Worm (Caenorhabditis elegans) whole organism, late embryonic: ENCODE measurements around the gene F59A6.4.

ENCODE experiments used
- C38D4.7 ChIP-seq: fragments of 200-800 bp; sonication (Bioruptor generic); optimal IDR thresholded peaks from 2 replicates; lab custom pipeline; 2018; ENCODE audit warnings: mild to moderate bottlenecking, missing genetic modification characterization, moderate library complexity, missing compliant biosample characterization
- F13H6.1 ChIP-seq: sonication (generic microtip); optimal IDR thresholded peaks from 2 replicates; lab custom pipeline; 2016; ENCODE audit warnings: missing genetic modification characterization, missing compliant biosample characterization
- K09A11.1 ChIP-seq: sonication (generic microtip); optimal IDR thresholded peaks from 2 replicates; lab custom pipeline; 2017; ENCODE audit warnings: antibody characterized with exemption, mild to moderate bottlenecking, missing genetic modification characterization, missing compliant biosample characterization; ENCODE audit not compliant: insufficient read depth
- T23F11.4 ChIP-seq: fragments of 200-800 bp; sonication (Bioruptor generic); optimal IDR thresholded peaks from 2 replicates; lab custom pipeline; 2018; ENCODE audit warnings: mild to moderate bottlenecking, missing genetic modification characterization, missing compliant biosample characterization
- Y22D7AL.16 ChIP-seq: sonication (generic microtip); optimal IDR thresholded peaks from 2 replicates; lab custom pipeline; 2016; ENCODE audit warnings: missing genetic modification characterization, missing compliant biosample characterization
- ahr-1 ChIP-seq: sonication (generic microtip); optimal IDR thresholded peaks from 2 replicates; lab custom pipeline; 2016; ENCODE audit warnings: missing genetic modification characterization, missing compliant biosample characterization
- ama-1 ChIP-seq: fragments of 150-350 bp; optimal IDR thresholded peaks from 2 replicates; lab custom pipeline; 2014
- ceh-19 ChIP-seq: fragments of 200-800 bp; sonication (Bioruptor generic); optimal IDR thresholded peaks from 2 replicates; lab custom pipeline; 2018; ENCODE audit warnings: mild to moderate bottlenecking, missing genetic modification characterization, missing compliant biosample characterization
- ceh-2 ChIP-seq: sonication (generic microtip); optimal IDR thresholded peaks from 2 replicates; lab custom pipeline; 2016; ENCODE audit warnings: missing genotype, missing genetic modification characterization, missing compliant biosample characterization
- ceh-24 ChIP-seq: sonication (generic microtip); optimal IDR thresholded peaks from 2 replicates; lab custom pipeline; 2016; ENCODE audit warnings: mild to moderate bottlenecking, missing genetic modification characterization, missing compliant biosample characterization
- ceh-30 ChIP-seq: fragments of 150-350 bp; optimal IDR thresholded peaks from 2 replicates; lab custom pipeline; 2014; ENCODE audit warnings: missing biosample characterization, missing genetic modification characterization
- ceh-34 ChIP-seq: sonication (generic microtip); optimal IDR thresholded peaks from 2 replicates; lab custom pipeline; 2016; ENCODE audit warnings: mild to moderate bottlenecking, missing genetic modification characterization, missing compliant biosample characterization
- ceh-6 ChIP-seq: fragments of 200-800 bp; sonication (Bioruptor generic); optimal IDR thresholded peaks from 2 replicates; lab custom pipeline; 2018; ENCODE audit warnings: mild to moderate bottlenecking, missing genetic modification characterization, missing compliant biosample characterization
- che-1 ChIP-seq: sonication (generic microtip); optimal IDR thresholded peaks from 2 replicates; lab custom pipeline; 2016; ENCODE audit warnings: mild to moderate bottlenecking, missing genetic modification characterization, missing compliant biosample characterization
- dmd-4 ChIP-seq: sonication (generic microtip); optimal IDR thresholded peaks from 2 replicates; lab custom pipeline; 2016; ENCODE audit warnings: borderline replicate concordance, missing genetic modification characterization, missing compliant biosample characterization
- dve-1 ChIP-seq: sonication (generic microtip); optimal IDR thresholded peaks from 2 replicates; lab custom pipeline; 2017; ENCODE audit warnings: antibody characterized with exemption, mild to moderate bottlenecking, missing genetic modification characterization, missing compliant biosample characterization
- elt-2 ChIP-seq: sonication (generic microtip); optimal IDR thresholded peaks from 2 replicates; lab custom pipeline; 2016; ENCODE audit warnings: missing genetic modification reagents, missing genetic modification characterization, missing compliant biosample characterization
- elt-4 ChIP-seq: sonication (generic microtip); optimal IDR thresholded peaks from 2 replicates; lab custom pipeline; 2016; ENCODE audit warnings: missing genetic modification characterization, missing compliant biosample characterization
- eyg-1 ChIP-seq: sonication (generic microtip); optimal IDR thresholded peaks from 2 replicates; lab custom pipeline; 2016; ENCODE audit warnings: missing genotype, missing genetic modification characterization, missing compliant biosample characterization
- fax-1 ChIP-seq: sonication (generic microtip); optimal IDR thresholded peaks from 2 replicates; lab custom pipeline; 2016; ENCODE audit warnings: missing genotype, missing genetic modification characterization, missing compliant biosample characterization
- gmeb-2 ChIP-seq: sonication (generic microtip); optimal IDR thresholded peaks from 2 replicates; lab custom pipeline; 2016; ENCODE audit warnings: missing genetic modification characterization, inconsistent platforms, missing compliant biosample characterization
- hlh-13 ChIP-seq: fragments of 200-800 bp; sonication (Bioruptor generic); optimal IDR thresholded peaks from 2 replicates; lab custom pipeline; 2018; ENCODE audit warnings: mild to moderate bottlenecking, missing genetic modification characterization, missing compliant biosample characterization
- hlh-30 ChIP-seq: sonication (generic microtip); optimal IDR thresholded peaks from 2 replicates; lab custom pipeline; 2017; ENCODE audit warnings: antibody characterized with exemption, missing genetic modification characterization, missing compliant biosample characterization; ENCODE audit not compliant: insufficient read depth
- hlh-6 ChIP-seq: sonication (generic microtip); optimal IDR thresholded peaks from 2 replicates; lab custom pipeline; 2016; ENCODE audit warnings: missing genotype, missing genetic modification characterization, missing compliant biosample characterization
- lin-11 ChIP-seq: fragments of 200-800 bp; sonication (Bioruptor generic); optimal IDR thresholded peaks from 2 replicates; lab custom pipeline; 2018; ENCODE audit warnings: mild to moderate bottlenecking, missing genetic modification characterization, missing compliant biosample characterization
- madf-2 ChIP-seq: sonication (generic microtip); optimal IDR thresholded peaks from 2 replicates; lab custom pipeline; 2017; ENCODE audit warnings: missing genetic modification characterization, missing compliant biosample characterization
- mec-3 ChIP-seq: sonication (generic microtip); optimal IDR thresholded peaks from 2 replicates; lab custom pipeline; 2016; ENCODE audit warnings: borderline replicate concordance, missing genetic modification characterization, missing compliant biosample characterization
- nhr-11 ChIP-seq: fragments of 150-350 bp; optimal IDR thresholded peaks from 2 replicates; lab custom pipeline; 2014; ENCODE audit warnings: missing biosample characterization, missing genetic modification characterization
- nhr-232 ChIP-seq: sonication (generic microtip); optimal IDR thresholded peaks from 2 replicates; lab custom pipeline; 2016; ENCODE audit warnings: missing genetic modification characterization, missing compliant biosample characterization
- npax-4 ChIP-seq: sonication (generic microtip); optimal IDR thresholded peaks from 2 replicates; lab custom pipeline; 2016; ENCODE audit warnings: missing genetic modification characterization, missing compliant biosample characterization
- odd-2 ChIP-seq: sonication (generic microtip); optimal IDR thresholded peaks from 2 replicates; lab custom pipeline; 2017; ENCODE audit warnings: antibody characterized with exemption, mild to moderate bottlenecking, missing genetic modification characterization, missing compliant biosample characterization
- pax-1 ChIP-seq: fragments of 150-350 bp; optimal IDR thresholded peaks from 2 replicates; lab custom pipeline; 2014; ENCODE audit warnings: missing biosample characterization, missing genetic modification characterization
- pha-2 ChIP-seq: sonication (generic microtip); optimal IDR thresholded peaks from 2 replicates; lab custom pipeline; 2017; ENCODE audit warnings: mild to moderate bottlenecking, missing genetic modification characterization, missing compliant biosample characterization
- pha-4 ChIP-seq: fragments of 150-350 bp; optimal IDR thresholded peaks from 2 replicates; lab custom pipeline; 2018; ENCODE audit warnings: missing biosample characterization, missing genetic modification reagents, missing genetic modification characterization
- ref-2 ChIP-seq: sonication (generic microtip); optimal IDR thresholded peaks from 2 replicates; lab custom pipeline; 2016; ENCODE audit warnings: missing genetic modification characterization, missing compliant biosample characterization
- sdc-2 ChIP-seq: sonication (generic microtip); optimal IDR thresholded peaks from 2 replicates; lab custom pipeline; 2016; ENCODE audit warnings: missing genotype, missing genetic modification characterization, missing compliant biosample characterization
- sox-2 ChIP-seq: fragments of 200-800 bp; sonication (Bioruptor generic); IDR thresholded peaks from 2 replicates; pipeline ENCODE4 v1.3.6; 2022; ENCODE audit warnings: missing genetic modification reagents, missing genetic modification characterization, missing compliant biosample characterization
- sox-4 ChIP-seq: sonication (generic microtip); optimal IDR thresholded peaks from 2 replicates; lab custom pipeline; 2017; ENCODE audit warnings: mild to moderate bottlenecking, missing genetic modification characterization, inconsistent platforms, missing compliant biosample characterization
- syd-9 ChIP-seq: sonication (generic microtip); optimal IDR thresholded peaks from 2 replicates; lab custom pipeline; 2016; ENCODE audit warnings: mild to moderate bottlenecking, missing genetic modification characterization, moderate library complexity, missing compliant biosample characterization
- tbx-7 ChIP-seq: sonication (generic microtip); optimal IDR thresholded peaks from 2 replicates; lab custom pipeline; 2016; ENCODE audit warnings: missing genotype, missing genetic modification characterization, missing compliant biosample characterization
- ttx-3 ChIP-seq: sonication (generic microtip); optimal IDR thresholded peaks from 2 replicates; lab custom pipeline; 2016; ENCODE audit warnings: missing genetic modification reagents, missing genetic modification characterization, missing compliant biosample characterization
- unc-3 ChIP-seq, 2 experiments: fragments of 200-800 bp in 1 of 2; sonication (Bioruptor generic) in 1 of 2; sonication (generic microtip) in 1 of 2; conservative IDR thresholded peaks in 1 of 2; optimal IDR thresholded peaks in 1 of 2; 2 replicates each; pipeline versions ENCODE4 v1.3.6 to Lab custom; 2016 to 2022; ENCODE audit warnings: missing compliant biosample characterization in 2 of 2, missing genetic modification characterization in 2 of 2, missing genetic modification reagents in 1 of 2
- unc-42 ChIP-seq: sonication (generic microtip); optimal IDR thresholded peaks from 2 replicates; lab custom pipeline; 2016; ENCODE audit warnings: missing genotype, missing genetic modification characterization, missing compliant biosample characterization
- unc-55 ChIP-seq: sonication (generic microtip); optimal IDR thresholded peaks from 2 replicates; lab custom pipeline; 2017; ENCODE audit warnings: missing biosample characterization, missing genetic modification reagents, missing genetic modification characterization
- zip-5 ChIP-seq: sonication (generic microtip); optimal IDR thresholded peaks from 2 replicates; lab custom pipeline; 2016; ENCODE audit warnings: missing genetic modification characterization, missing compliant biosample characterization
- ztf-16 ChIP-seq: sonication (generic microtip); optimal IDR thresholded peaks from 2 replicates; lab custom pipeline; 2017; ENCODE audit warnings: missing genetic modification characterization, missing compliant biosample characterization

F59A6.4 gene

DNA sequence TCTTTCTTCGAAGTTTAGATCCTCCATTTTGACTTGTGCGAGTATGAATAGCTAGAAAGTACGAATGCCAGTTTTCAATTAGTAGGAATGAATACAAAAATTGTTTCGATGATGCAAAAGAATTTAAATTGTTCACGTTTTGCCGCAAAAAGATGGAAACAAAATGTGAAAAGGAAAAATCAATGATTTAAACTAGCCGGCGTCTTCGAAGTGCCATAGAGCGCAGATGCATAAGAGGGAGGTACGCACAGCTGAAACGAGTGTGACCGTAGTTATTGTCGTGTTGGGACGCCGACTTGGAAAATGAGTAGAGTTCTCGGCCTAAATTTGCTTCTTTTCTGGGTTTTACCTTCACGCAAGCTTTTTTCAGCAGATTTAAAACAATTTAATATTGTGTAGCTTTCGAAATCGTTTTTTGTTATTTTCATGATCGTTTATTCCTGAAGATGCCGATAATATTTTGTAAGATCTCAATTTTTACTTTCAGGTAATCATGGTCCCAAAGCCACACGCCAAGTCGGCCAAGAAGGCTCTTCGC, 50.3 kb downstream of the F59A6.4 start, which contains the start of the genes ify-1 and rpl-22 (continued):
- TF ChIP-seq unc-55 = peak; percentile 71
- no peak for TF ChIP-seq sox-2 (GFP tag; lab: Robert Waterston, UW)
- no peak for TF ChIP-seq gmeb-2 (tag; lab: Kevin White, UChicago)
- peak; percentile 20 for TF ChIP-seq ceh-19
- TF ChIP-seq syd-9 (tag; lab: Kevin White, UChicago) = no peak
- peak; percentile 34 for TF ChIP-seq sdc-2 (tag; lab: Kevin White, UChicago)
- peak; percentile 71 for TF ChIP-seq hlh-30 (tag; lab: Kevin White, UChicago)
- peak; percentile 16 for TF ChIP-seq ceh-2 (tag; lab: Kevin White, UChicago)
- peak; percentile 4 for TF ChIP-seq K09A11.1 (tag; lab: Kevin White, UChicago)
- peak; percentile 33 for TF ChIP-seq ztf-16 (tag; lab: Kevin White, UChicago)
- TF ChIP-seq tbx-7 (tag; lab: Kevin White, UChicago) = no peak
- peak; percentile 22 for TF ChIP-seq fax-1 (tag; lab: Kevin White, UChicago)
- no peak for TF ChIP-seq lin-11 (tag; lab: Kevin White, UChicago)
- TF ChIP-seq zip-5 = peak; percentile 3
- peak; percentile 50 for TF ChIP-seq madf-2 (tag; lab: Kevin White, UChicago)
- no peak for TF ChIP-seq mec-3 (tag; lab: Kevin White, UChicago)

DNA sequence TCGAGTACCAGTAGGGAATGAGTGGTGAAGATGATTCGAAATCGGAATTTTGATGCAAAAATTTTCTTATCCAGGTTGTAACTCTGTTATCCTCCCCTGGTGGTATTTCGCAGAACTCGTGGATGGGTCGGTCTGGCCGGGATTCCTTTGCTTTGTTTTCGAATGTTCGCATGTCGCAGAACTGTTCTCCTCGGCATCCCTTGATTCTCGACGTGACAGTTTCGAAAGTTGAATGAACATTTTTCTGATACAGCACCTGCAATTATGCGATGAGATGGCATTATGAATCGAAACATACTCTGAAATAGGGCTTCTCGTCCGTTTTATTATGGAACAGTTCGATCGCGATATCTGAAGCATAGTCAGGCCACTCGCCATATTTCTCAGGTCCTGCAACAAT, 51.4 kb downstream of the F59A6.4 start:
- TF ChIP-seq mec-3 (tag; lab: Kevin White, UChicago) (no peak), Y22D7AL.16 (no peak), sdc-2 (tag; lab: Kevin White, UChicago) (no peak), hlh-6 (no peak), ceh-19 (no peak), C38D4.7 (GFP tag; lab: Kevin White, UChicago) (no peak), ama-1 (lab: Kevin White, UChicago) (no peak), ahr-1 (no peak)
- TF ChIP-seq, all 69 proteins: peak for 0

DNA sequence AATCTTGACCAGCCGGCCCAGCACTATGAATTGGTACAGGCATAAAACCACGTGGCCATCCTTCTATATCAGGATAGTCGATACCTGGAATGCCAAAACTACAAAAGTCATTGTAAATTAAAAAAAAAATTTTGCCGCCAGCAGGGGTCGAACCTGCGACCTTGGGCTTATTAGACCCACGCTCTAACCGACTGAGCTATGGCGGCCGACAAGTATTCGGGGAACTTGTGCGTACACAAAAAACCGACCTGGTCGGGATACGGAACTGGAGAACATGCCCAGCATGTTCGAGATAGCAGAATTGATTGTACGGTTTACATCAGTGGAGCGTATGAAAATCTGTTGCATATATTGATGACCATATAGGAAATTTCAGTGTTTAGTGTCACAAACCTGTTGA, 52.4 kb downstream of the F59A6.4 start:
- no peak for TF ChIP-seq pha-2 (tag; lab: Kevin White, UChicago)
- TF ChIP-seq ceh-6 (GFP tag; lab: Kevin White, UChicago) = no peak
- TF ChIP-seq fax-1 (tag; lab: Kevin White, UChicago) = peak; percentile 3
- peak; percentile 33 for TF ChIP-seq hlh-6
- TF ChIP-seq hlh-13 (GFP tag; lab: Kevin White, UChicago) = no peak
- no peak for TF ChIP-seq ceh-2 (tag; lab: Kevin White, UChicago)
- TF ChIP-seq ceh-24 (tag; lab: Kevin White, UChicago) = no peak
- no peak for TF ChIP-seq mec-3 (tag; lab: Kevin White, UChicago)
- TF ChIP-seq ceh-30 = no peak
- no peak for TF ChIP-seq unc-42 (tag; lab: Kevin White, UChicago)
- TF ChIP-seq odd-2 (tag; lab: Kevin White, UChicago) = no peak
- no peak for TF ChIP-seq F13H6.1 (tag; lab: Kevin White, UChicago)
- no peak for TF ChIP-seq ref-2 (tag; lab: Kevin White, UChicago)
- no peak for TF ChIP-seq elt-4
- TF ChIP-seq hlh-30 (tag; lab: Kevin White, UChicago) = no peak
- TF ChIP-seq ahr-1 = no peak
- peak; percentile 12 for TF ChIP-seq ttx-3 (tag; lab: Kevin White, UChicago)
- no peak for TF ChIP-seq pax-1
- TF ChIP-seq ceh-19 = no peak
- peak; percentile 96 for TF ChIP-seq elt-2 (tag; lab: Kevin White, UChicago)
- no peak for TF ChIP-seq C38D4.7 (GFP tag; lab: Kevin White, UChicago)
- TF ChIP-seq nhr-11 (tag; lab: Kevin White, UChicago) = no peak
- TF ChIP-seq pha-4 (tag; lab: Kevin White, UChicago) = no peak
- TF ChIP-seq dve-1 = no peak
- TF ChIP-seq eyg-1 (tag; lab: Kevin White, UChicago) = no peak
- no peak for TF ChIP-seq dmd-4 (tag; lab: Kevin White, UChicago)
- no peak for TF ChIP-seq syd-9 (tag; lab: Kevin White, UChicago)
- TF ChIP-seq sox-4 (tag; lab: Kevin White, UChicago) = peak; percentile 9
- TF ChIP-seq nhr-232 (tag; lab: Kevin White, UChicago) = peak; percentile 35
- no peak for TF ChIP-seq Y22D7AL.16
- peak; percentile 46 for TF ChIP-seq che-1 (tag; lab: Kevin White, UChicago)
- no peak for TF ChIP-seq ceh-34
- no peak for TF ChIP-seq T23F11.4 (GFP tag; lab: Kevin White, UChicago)
- TF ChIP-seq unc-3 (GFP tag; conservative IDR thresholded peaks at IDR 0.05; lab: Robert Waterston, UW) = no peak
- no peak for TF ChIP-seq unc-3 (tag; optimal IDR thresholded peaks at IDR 0.05; lab: Kevin White, UChicago)
- no peak for TF ChIP-seq npax-4 (tag; lab: Kevin White, UChicago)
